Fruit fly (Drosophila melanogaster) whole organism, embryonic: ENCODE data around the gene Hecw.

Source experiments
- Antp ChIP-seq: fragments of 200-800 bp; sonication (Bioruptor generic); optimal IDR thresholded peaks from 3 replicates; lab custom pipeline; 2016; ENCODE audit warnings: missing biosample characterization, missing genetic modification characterization
- Atf6 ChIP-seq: fragments of 200-800 bp; sonication (Bioruptor generic); IDR thresholded peaks from 2 replicates; pipeline ENCODE4 v1.3.6; 2022; ENCODE audit warnings: missing biosample characterization, missing genetic modification characterization
- B-H2 ChIP-seq: fragments of 200-800 bp; sonication (Bioruptor generic); optimal IDR thresholded peaks from 2 replicates; lab custom pipeline; 2018; ENCODE audit warnings: missing biosample characterization, mild to moderate bottlenecking, missing genetic modification characterization
- CG10543 ChIP-seq: fragments of 200-800 bp; sonication (Bioruptor generic); optimal IDR thresholded peaks from 3 replicates; lab custom pipeline; 2017; ENCODE audit warnings: missing biosample characterization, mild to moderate bottlenecking, missing genetic modification characterization, moderate library complexity
- CG11093 ChIP-seq: fragments of 200-800 bp; sonication (Bioruptor generic); IDR thresholded peaks from 3 replicates; pipeline ENCODE4 v1.3.6; 2022; ENCODE audit warnings: missing biosample characterization, missing genetic modification characterization
- CG13123 ChIP-seq: fragments of 200-800 bp; sonication (Bioruptor generic); optimal IDR thresholded peaks from 2 replicates; lab custom pipeline; 2016; ENCODE audit warnings: missing biosample characterization, missing genetic modification characterization
- CG13287 ChIP-seq: fragments of 200-800 bp; sonication (Bioruptor generic); IDR thresholded peaks from 2 replicates; pipeline ENCODE4 v1.3.6; 2022; ENCODE audit warnings: missing biosample characterization, missing genetic modification characterization; ENCODE audit not compliant: partially characterized antibody
- CG14667 ChIP-seq: fragments of 200-800 bp; sonication (Bioruptor generic); IDR thresholded peaks from 2 replicates; pipeline ENCODE4 v1.3.6; 2022; ENCODE audit warnings: missing biosample characterization, missing genetic modification characterization
- CG15479 ChIP-seq: fragments of 200-800 bp; sonication (Bioruptor generic); optimal IDR thresholded peaks from 3 replicates; lab custom pipeline; 2019; ENCODE audit warnings: missing biosample characterization, mild to moderate bottlenecking, missing genetic modification characterization, moderate library complexity
- CG15601 ChIP-seq: fragments of 200-800 bp; sonication (Bioruptor generic); optimal IDR thresholded peaks from 3 replicates; lab custom pipeline; 2019; ENCODE audit warnings: missing biosample characterization, mild to moderate bottlenecking, missing genetic modification characterization, moderate library complexity
- CG1647 ChIP-seq: fragments of 200-800 bp; sonication (Bioruptor generic); optimal IDR thresholded peaks from 3 replicates; lab custom pipeline; 2016; ENCODE audit warnings: missing biosample characterization, missing genetic modification characterization
- CG3065 ChIP-seq: fragments of 200-800 bp; sonication (Bioruptor generic); optimal IDR thresholded peaks from 2 replicates; lab custom pipeline; 2016; ENCODE audit warnings: missing biosample characterization, missing genetic modification characterization
- CG31441 ChIP-seq: fragments of 200-800 bp; sonication (Bioruptor generic); IDR thresholded peaks from 2 replicates; pipeline ENCODE4 v1.3.6; 2022; ENCODE audit warnings: missing biosample characterization, missing genetic modification characterization
- CG32772 ChIP-seq: fragments of 200-800 bp; sonication (Bioruptor generic); IDR thresholded peaks from 2 replicates; pipeline ENCODE4 v1.3.6; 2022; ENCODE audit warnings: missing biosample characterization, missing genetic modification characterization
- CG43689 ChIP-seq: fragments of 200-800 bp; sonication (Bioruptor generic); IDR thresholded peaks from 2 replicates; pipeline ENCODE4 v1.3.6; 2022; ENCODE audit warnings: missing biosample characterization, missing genetic modification characterization
- CG4730 ChIP-seq: fragments of 200-800 bp; sonication (Bioruptor generic); IDR thresholded peaks from 2 replicates; pipeline ENCODE4 v1.3.6; 2022; ENCODE audit warnings: missing biosample characterization, missing genetic modification characterization
- CG5953 ChIP-seq: fragments of 200-800 bp; sonication (Bioruptor generic); IDR thresholded peaks from 2 replicates; pipeline ENCODE4 v1.3.6; 2022; ENCODE audit warnings: missing biosample characterization, missing genetic modification characterization
- CG7357 ChIP-seq: fragments of 200-800 bp; sonication (Bioruptor generic); IDR thresholded peaks from 3 replicates; pipeline ENCODE4 v1.3.6; 2022; ENCODE audit warnings: missing biosample characterization, missing genetic modification characterization
- CG7839 ChIP-seq: fragments of 200-800 bp; sonication (Bioruptor generic); optimal IDR thresholded peaks from 3 replicates; lab custom pipeline; 2018; ENCODE audit warnings: missing biosample characterization, mild to moderate bottlenecking, missing genetic modification characterization, moderate library complexity
- CG9876 ChIP-seq: fragments of 200-800 bp; sonication (Bioruptor generic); optimal IDR thresholded peaks from 2 replicates; lab custom pipeline; 2016; ENCODE audit warnings: missing biosample characterization, missing genetic modification characterization
- ERR ChIP-seq: fragments of 200-800 bp; sonication (Bioruptor generic); optimal IDR thresholded peaks from 2 replicates; lab custom pipeline; 2016; ENCODE audit warnings: missing biosample characterization, missing genetic modification characterization
- Ets97D ChIP-seq: fragments of 200-800 bp; sonication (Bioruptor generic); optimal IDR thresholded peaks from 3 replicates; lab custom pipeline; 2016; ENCODE audit warnings: missing biosample characterization, missing genetic modification characterization
- HmgZ ChIP-seq: fragments of 200-800 bp; sonication (Bioruptor generic); optimal IDR thresholded peaks from 2 replicates; lab custom pipeline; 2018; ENCODE audit warnings: missing biosample characterization, mild to moderate bottlenecking, missing genetic modification characterization
- Hmr ChIP-seq: fragments of 200-800 bp; sonication (Bioruptor generic); optimal IDR thresholded peaks from 3 replicates; lab custom pipeline; 2017; ENCODE audit warnings: mild to moderate bottlenecking, missing biosample characterization, missing genetic modification reagents, missing genetic modification characterization
- Kr ChIP-seq: fragments of 200-800 bp; sonication (Bioruptor generic); optimal IDR thresholded peaks from 2 replicates; lab custom pipeline; 2017; ENCODE audit warnings: missing biosample characterization, mild to moderate bottlenecking, missing genetic modification characterization
- Myb ChIP-seq: fragments of 200-800 bp; sonication (Bioruptor generic); optimal IDR thresholded peaks from 2 replicates; lab custom pipeline; 2016; ENCODE audit warnings: missing biosample characterization, missing genetic modification characterization
- NFAT ChIP-seq: fragments of 200-800 bp; sonication (Bioruptor generic); IDR thresholded peaks from 2 replicates; pipeline ENCODE4 v1.3.6; 2022; ENCODE audit warnings: missing biosample characterization, missing genetic modification characterization
- Nf-YC ChIP-seq: fragments of 200-800 bp; optimal IDR thresholded peaks from 3 replicates; lab custom pipeline; 2019; ENCODE audit warnings: missing biosample characterization, mild to moderate bottlenecking, missing genetic modification characterization, moderate library complexity
- Oli ChIP-seq: fragments of 200-800 bp; sonication (Bioruptor generic); optimal IDR thresholded peaks from 2 replicates; lab custom pipeline; 2018; ENCODE audit warnings: missing biosample characterization, mild to moderate bottlenecking, missing genetic modification characterization, moderate library complexity
- Opbp ChIP-seq: fragments of 200-800 bp; sonication (Bioruptor generic); IDR thresholded peaks from 3 replicates; pipeline ENCODE4 v1.3.6; 2022; ENCODE audit warnings: missing biosample characterization, missing genetic modification characterization; ENCODE audit not compliant: partially characterized antibody
- Pdp1 ChIP-seq, 2 experiments: fragments of 200-800 bp; sonication (Bioruptor generic); optimal IDR thresholded peaks; 3 replicates each; lab custom pipeline; 2016; ENCODE audit warnings: missing biosample characterization in 2 of 2, missing genetic modification characterization in 2 of 2, mild to moderate bottlenecking in 1 of 2, moderate library complexity in 1 of 2
- Rx ChIP-seq: fragments of 200-800 bp; sonication (Bioruptor generic); IDR thresholded peaks from 2 replicates; pipeline ENCODE4 v1.3.6; 2022; ENCODE audit warnings: missing biosample characterization, missing genetic modification characterization
- Spps ChIP-seq: fragments of 200-800 bp; sonication (Bioruptor generic); optimal IDR thresholded peaks from 2 replicates; lab custom pipeline; 2018; ENCODE audit warnings: missing biosample characterization, mild to moderate bottlenecking, missing genetic modification characterization
- ara ChIP-seq: fragments of 200-800 bp; sonication (Bioruptor generic); IDR thresholded peaks from 2 replicates; pipeline ENCODE4 v1.3.6; 2022; ENCODE audit warnings: missing biosample characterization, missing genetic modification characterization
- bbx ChIP-seq: fragments of 200-800 bp; sonication (Bioruptor generic); IDR thresholded peaks from 2 replicates; pipeline ENCODE4 v1.3.6; 2022; ENCODE audit warnings: missing biosample characterization, missing genetic modification characterization; ENCODE audit not compliant: partially characterized antibody
- bcd ChIP-seq: fragments of 200-800 bp; sonication (Bioruptor generic); optimal IDR thresholded peaks from 2 replicates; lab custom pipeline; 2017; ENCODE audit warnings: missing biosample characterization, mild to moderate bottlenecking, missing genetic modification characterization
- br ChIP-seq: fragments of >200 bp; optimal IDR thresholded peaks from 2 replicates; lab custom pipeline; 2017
- cas ChIP-seq: fragments of 200-800 bp; sonication (Bioruptor generic); IDR thresholded peaks from 2 replicates; pipeline ENCODE4 v1.3.6; 2022; ENCODE audit warnings: missing biosample characterization, missing genetic modification characterization
- crp ChIP-seq, 2 experiments: fragments of 200-800 bp; sonication (Bioruptor generic); optimal IDR thresholded peaks; 2 replicates in 1 of 2; 3 replicates in 1 of 2; lab custom pipeline; 2017; ENCODE audit warnings: missing biosample characterization in 2 of 2, missing genetic modification characterization in 2 of 2, mild to moderate bottlenecking in 1 of 2, moderate library complexity in 1 of 2
- esg ChIP-seq: fragments of 200-800 bp; sonication (Bioruptor generic); conservative IDR thresholded peaks from 2 replicates; pipeline ENCODE4 v1.3.6; 2022; ENCODE audit warnings: missing biosample characterization, missing genetic modification characterization
- eyg ChIP-seq: fragments of 200-800 bp; sonication (Bioruptor generic); optimal IDR thresholded peaks from 3 replicates; lab custom pipeline; 2016; ENCODE audit warnings: missing biosample characterization, missing genetic modification characterization
- gem ChIP-seq: fragments of 200-800 bp; sonication (Bioruptor generic); optimal IDR thresholded peaks from 2 replicates; lab custom pipeline; 2019; ENCODE audit warnings: missing biosample characterization, mild to moderate bottlenecking, missing genetic modification characterization, moderate library complexity
- hkb ChIP-seq, 2 experiments: fragments of 200-800 bp in 1 of 2; fragments of >200 bp in 1 of 2; sonication (Bioruptor generic) in 1 of 2; IDR thresholded peaks in 1 of 2; optimal IDR thresholded peaks in 1 of 2; 2 replicates each; pipeline versions ENCODE4 v1.3.6 to Lab custom; 2017 to 2022; ENCODE audit warnings: missing biosample characterization in 1 of 2, missing genetic modification characterization in 1 of 2
- jumu ChIP-seq: fragments of 200-800 bp; sonication (Bioruptor generic); optimal IDR thresholded peaks from 3 replicates; lab custom pipeline; 2016; ENCODE audit warnings: missing biosample characterization, missing genetic modification characterization
- lab ChIP-seq: fragments of 200-800 bp; sonication (Bioruptor generic); optimal IDR thresholded peaks from 3 replicates; lab custom pipeline; 2017; ENCODE audit warnings: missing biosample characterization, missing genetic modification characterization, mild to moderate bottlenecking, moderate library complexity, missing genetic modification reagents
- maf-S ChIP-seq: fragments of 200-800 bp; sonication (Bioruptor generic); optimal IDR thresholded peaks from 2 replicates; lab custom pipeline; 2016; ENCODE audit warnings: missing biosample characterization, missing genetic modification characterization
- org-1 ChIP-seq: fragments of 200-800 bp; sonication (Bioruptor generic); optimal IDR thresholded peaks from 2 replicates; lab custom pipeline; 2017; ENCODE audit warnings: missing biosample characterization, missing genetic modification characterization
- sens-2 ChIP-seq: fragments of 200-800 bp; sonication (Bioruptor generic); IDR thresholded peaks from 2 replicates; pipeline ENCODE4 v1.3.6; 2022; ENCODE audit warnings: missing biosample characterization, missing genetic modification characterization
- sima ChIP-seq: fragments of 200-800 bp; sonication (Bioruptor generic); optimal IDR thresholded peaks from 2 replicates; lab custom pipeline; 2016; ENCODE audit warnings: missing biosample characterization, missing genetic modification characterization
- sqz ChIP-seq: fragments of 200-800 bp; sonication (Bioruptor generic); optimal IDR thresholded peaks from 3 replicates; lab custom pipeline; 2018; ENCODE audit warnings: missing biosample characterization, mild to moderate bottlenecking, missing genetic modification characterization
- yki ChIP-seq: fragments of >200 bp; optimal IDR thresholded peaks from 3 replicates; lab custom pipeline; 2018

Hecw gene

DNA sequence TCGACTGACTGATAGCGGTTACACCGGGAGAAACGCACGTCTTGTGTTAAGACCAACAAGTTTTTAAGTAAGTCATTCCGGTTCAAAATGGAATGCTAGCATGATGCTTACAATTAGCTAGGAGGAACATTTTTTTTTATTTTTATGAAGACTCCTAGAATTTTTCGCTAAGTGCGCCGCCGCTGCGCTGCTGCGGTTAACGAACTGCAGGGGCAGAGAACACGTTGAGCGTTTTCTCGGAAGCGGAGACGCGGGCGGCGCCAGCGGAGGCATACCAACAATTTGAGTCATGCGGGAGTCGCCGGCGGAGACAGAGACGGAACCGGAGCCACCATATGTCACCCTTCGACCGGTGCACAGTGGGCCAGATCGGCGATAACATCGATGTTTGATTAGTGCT lies 37.3 kb downstream of the Hecw start (continued):
- TF ChIP-seq Hmr (GFP tag; lab: Kevin White, UChicago): peak; percentile 96
- TF ChIP-seq Opbp (GFP tag; lab: Robert Waterston, UW): no peak
- peak; percentile 92 for TF ChIP-seq org-1 (GFP tag; lab: Kevin White, UChicago)
- peak; percentile 94 for TF ChIP-seq eyg
- TF ChIP-seq ara (GFP tag; lab: Robert Waterston, UW): peak; percentile 98
- peak; percentile 93 for TF ChIP-seq sqz
- peak in 1 of 2 experiments; percentile 63 for TF ChIP-seq crp (GFP tag; optimal IDR thresholded peaks at IDR 0.05; lab: Kevin White, UChicago)
- TF ChIP-seq CG13123 (GFP tag; lab: Kevin White, UChicago): peak; percentile 93
- TF ChIP-seq CG7357 (GFP tag; lab: Robert Waterston, UW): peak; percentile 91
- no peak for TF ChIP-seq br (lab: Kevin White, UChicago)
- TF ChIP-seq CG1647: peak; percentile 97
- peak; percentile 92 for TF ChIP-seq CG10543 (GFP tag; lab: Kevin White, UChicago)
- peak; percentile 12 for TF ChIP-seq Kr (GFP tag; lab: Kevin White, UChicago)
- peak; percentile 97 for TF ChIP-seq Pdp1 (GFP tag; optimal IDR thresholded peaks at IDR 0.05; lab: Kevin White, UChicago)
- peak; percentile 85 for TF ChIP-seq B-H2 (GFP tag; lab: Kevin White, UChicago)
- TF ChIP-seq hkb (optimal IDR thresholded peaks at IDR 0.05; lab: Kevin White, UChicago): no peak
- TF ChIP-seq hkb (GFP tag; IDR thresholded peaks at IDR 0.05; lab: Robert Waterston, UW): peak; percentile 99
- TF ChIP-seq yki: no peak
- TF ChIP-seq Myb (GFP tag; lab: Kevin White, UChicago): peak; percentile 87
- TF ChIP-seq sima (GFP tag; lab: Kevin White, UChicago): peak; percentile 88
- TF ChIP-seq cas (GFP tag; lab: Robert Waterston, UW): peak; percentile 73; the same call in 1 of the 2 replicates
- TF ChIP-seq NFAT (GFP tag; lab: Robert Waterston, UW): peak; percentile 89
- peak; percentile 96 for TF ChIP-seq Rx (GFP tag; lab: Robert Waterston, UW)
- TF ChIP-seq CG15601: peak; percentile 92
- TF ChIP-seq CG13287 (GFP tag; lab: Robert Waterston, UW): peak; percentile 12; the same call in 1 of the 2 replicates
- TF ChIP-seq Oli: peak; percentile 96
- TF ChIP-seq CG7839: peak; percentile 97
- TF ChIP-seq CG31441 (GFP tag; lab: Robert Waterston, UW): peak; percentile 96
- peak; percentile 95 for TF ChIP-seq HmgZ (tag; lab: Kevin White, UChicago)
- TF ChIP-seq CG9876 (GFP tag; lab: Kevin White, UChicago): peak; percentile 95
- peak; percentile 44 for TF ChIP-seq CG15479
- peak; percentile 93 for TF ChIP-seq CG3065 (GFP tag; lab: Kevin White, UChicago)
- TF ChIP-seq CG4730 (GFP tag; lab: Robert Waterston, UW): peak; percentile 95
- peak; percentile 94 for TF ChIP-seq CG5953 (GFP tag; lab: Robert Waterston, UW)
- peak; percentile 96 for TF ChIP-seq CG43689
- peak; percentile 96 for TF ChIP-seq bcd
- TF ChIP-seq gem (tag; lab: Kevin White, UChicago): peak; percentile 97
- peak; percentile 98 for TF ChIP-seq lab (GFP tag; lab: Kevin White, UChicago)
- TF ChIP-seq CG32772 (GFP tag; lab: Robert Waterston, UW): peak; percentile 97
- TF ChIP-seq bbx (GFP tag; lab: Robert Waterston, UW): no peak
- peak; percentile 83 for TF ChIP-seq Nf-YC (tag; lab: Kevin White, UChicago)
- peak; percentile 97 for TF ChIP-seq maf-S
- TF ChIP-seq Spps (tag; lab: Kevin White, UChicago): peak; percentile 92
- TF ChIP-seq Atf6 (GFP tag; lab: Robert Waterston, UW): peak; percentile 97
- TF ChIP-seq jumu (GFP tag; lab: Kevin White, UChicago): peak; percentile 98
- TF ChIP-seq ERR (GFP tag; lab: Kevin White, UChicago): peak; percentile 96
- TF ChIP-seq Ets97D (GFP tag; lab: Kevin White, UChicago): peak; percentile 87
- TF ChIP-seq esg (GFP tag; lab: Robert Waterston, UW): peak; percentile 97
- TF ChIP-seq Antp (GFP tag; lab: Kevin White, UChicago): peak; percentile 98
- peak; percentile 97 for TF ChIP-seq CG14667 (GFP tag; lab: Robert Waterston, UW)
- TF ChIP-seq sens-2 (GFP tag; lab: Robert Waterston, UW): peak; percentile 98
- TF ChIP-seq CG11093 (GFP tag; lab: Robert Waterston, UW): peak; percentile 95
